Worm (Caenorhabditis elegans): ENCODE results near the gene F17E9.16.
A peak's percentile ranks its signal among the peaks of the same experiment; 100 is the strongest.

DNA sequence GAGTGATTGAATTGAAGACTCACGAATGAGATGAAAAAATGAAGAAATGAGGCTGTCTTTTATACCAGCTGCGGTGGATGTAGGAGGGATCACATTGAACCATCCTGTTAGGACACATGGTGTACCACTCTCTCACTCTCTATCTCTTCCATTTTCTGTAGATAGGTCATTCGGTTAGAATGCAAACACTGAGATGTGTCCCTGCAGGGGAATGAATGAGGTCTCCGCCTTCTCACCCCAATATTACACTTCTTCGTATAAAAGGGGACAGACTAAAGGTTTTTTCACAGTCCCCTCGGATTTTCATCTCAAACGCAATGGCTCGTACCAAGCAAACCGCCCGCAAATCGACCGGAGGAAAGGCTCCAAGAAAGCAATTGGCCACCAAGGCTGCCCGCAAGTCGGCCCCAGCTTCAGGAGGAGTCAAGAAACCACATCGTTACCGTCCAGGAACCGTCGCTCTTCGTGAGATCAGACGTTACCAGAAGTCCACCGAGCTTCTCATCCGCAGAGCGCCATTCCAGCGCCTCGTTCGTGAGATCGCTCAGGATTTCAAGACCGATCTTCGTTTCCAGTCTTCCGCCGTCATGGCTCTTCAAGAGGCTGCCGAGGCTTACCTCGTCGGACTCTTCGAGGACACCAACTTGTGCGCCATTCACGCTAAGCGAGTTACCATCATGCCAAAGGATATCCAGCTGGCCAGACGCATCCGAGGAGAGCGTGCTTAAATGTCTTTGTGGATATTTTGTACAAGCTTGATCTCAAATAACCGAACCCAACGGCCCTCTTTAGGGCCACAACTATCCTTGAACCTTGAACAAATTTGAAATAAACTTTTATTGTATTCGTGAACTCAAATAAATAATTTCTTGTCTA lies 17.9 kb upstream of the F17E9.16 start, which contains the start of gene his-32:
- TF ChIP-seq mep-1 (tag; optimal IDR thresholded peaks at IDR 0.05): peak; percentile 92
- no peak for TF ChIP-seq blmp-1 (tag; optimal IDR thresholded peaks at IDR 0.05)
- TF ChIP-seq nhr-28 (tag; optimal IDR thresholded peaks at IDR 0.05): no peak
- TF ChIP-seq snpc-4 (tag; optimal IDR thresholded peaks at IDR 0.05): no peak
- peak; percentile 78 for TF ChIP-seq lsy-2 (tag; optimal IDR thresholded peaks at IDR 0.05)
- TF ChIP-seq nhr-76 (tag; optimal IDR thresholded peaks at IDR 0.05): no peak
- peak; percentile 98 for TF ChIP-seq lin-13 (tag; optimal IDR thresholded peaks at IDR 0.05)
- peak; percentile 96 for TF ChIP-seq unc-39 (tag; optimal IDR thresholded peaks at IDR 0.05)
- no peak for TF ChIP-seq ham-2 (GFP tag; optimal IDR thresholded peaks at IDR 0.05)

Data from whole organism, mixed stage, embryonic.